Worm (Caenorhabditis elegans) whole organism, L4 larva: ENCODE data around the gene srlf-34.

Experiments used
- F10B5.3 ChIP-seq: sonication (generic microtip); optimal IDR thresholded peaks from 2 replicates; lab custom pipeline; 2016; ENCODE audit warnings: mild to moderate bottlenecking, missing genetic modification characterization, missing compliant biosample characterization
- F26F4.8 ChIP-seq: fragments of 200-800 bp; sonication (Bioruptor generic); conservative IDR thresholded peaks from 2 replicates; pipeline ENCODE4 v1.3.6; 2022; ENCODE audit warnings: missing genetic modification characterization, missing compliant biosample characterization
- F37D6.2 ChIP-seq: sonication (generic microtip); optimal IDR thresholded peaks from 2 replicates; lab custom pipeline; 2016; ENCODE audit warnings: mild to moderate bottlenecking, missing genetic modification characterization, missing compliant biosample characterization
- R02D3.7 ChIP-seq: fragments of 150-350 bp; sonication (generic microtip); optimal IDR thresholded peaks from 3 replicates; lab custom pipeline; 2014; ENCODE audit warnings: missing biosample characterization, missing genetic modification characterization
- Y105C5A.15 ChIP-seq: fragments of 200-800 bp; sonication (Bioruptor generic); IDR thresholded peaks from 2 replicates; pipeline ENCODE4 v1.3.6; 2022; ENCODE audit warnings: missing genetic modification characterization, missing compliant biosample characterization
- aha-1 ChIP-seq: fragments of 150-350 bp; peaks from one replicate; lab custom pipeline; 2014; ENCODE audit warnings: missing biosample characterization, missing genetic modification characterization
- ama-1 ChIP-seq: fragments of 150-350 bp; optimal IDR thresholded peaks from 2 replicates; lab custom pipeline; 2014; ENCODE audit warnings: inconsistent platforms, mixed read lengths
- arid-1 ChIP-seq: fragments of 200-800 bp; sonication (Bioruptor generic); conservative IDR thresholded peaks from 2 replicates; pipeline ENCODE4 v1.3.6; 2022; ENCODE audit warnings: missing genetic modification reagents, missing genetic modification characterization, missing compliant biosample characterization
- ceh-20 ChIP-seq: fragments of 200-800 bp; sonication (Bioruptor generic); IDR thresholded peaks from 2 replicates; pipeline ENCODE4 v1.3.6; 2022; ENCODE audit warnings: missing genetic modification reagents, missing genetic modification characterization, missing compliant biosample characterization
- ceh-32 ChIP-seq: sonication (generic microtip); optimal IDR thresholded peaks from 2 replicates; lab custom pipeline; 2016; ENCODE audit warnings: mild to moderate bottlenecking, missing genetic modification characterization, missing compliant biosample characterization; ENCODE audit not compliant: poor library complexity
- ceh-62 ChIP-seq: sonication (generic microtip); optimal IDR thresholded peaks from 2 replicates; lab custom pipeline; 2017; ENCODE audit warnings: missing biosample characterization, missing genetic modification characterization
- daf-19 ChIP-seq: fragments of 200-800 bp; sonication (Bioruptor generic); conservative IDR thresholded peaks from 2 replicates; pipeline ENCODE4 v1.3.6; 2022; ENCODE audit warnings: missing genetic modification characterization, missing compliant biosample characterization
- daf-8 ChIP-seq: fragments of 200-800 bp; sonication (Bioruptor generic); IDR thresholded peaks from 2 replicates; pipeline ENCODE4 v1.3.6; 2022; ENCODE audit warnings: missing genetic modification characterization, missing compliant biosample characterization
- dmd-6 ChIP-seq: fragments of 200-800 bp; sonication (Bioruptor generic); IDR thresholded peaks from 2 replicates; pipeline ENCODE4 v1.3.6; 2022; ENCODE audit warnings: missing genetic modification reagents, missing genetic modification characterization, missing compliant biosample characterization
- dmd-8 ChIP-seq: fragments of 200-800 bp; sonication (Bioruptor generic); IDR thresholded peaks from 2 replicates; pipeline ENCODE4 v1.3.6; 2022; ENCODE audit warnings: missing genetic modification characterization, missing compliant biosample characterization
- dmd-9 ChIP-seq: fragments of 200-800 bp; sonication (Bioruptor generic); IDR thresholded peaks from 2 replicates; pipeline ENCODE4 v1.3.6; 2022; ENCODE audit warnings: missing genetic modification reagents, missing genetic modification characterization, missing compliant biosample characterization
- dpl-1 ChIP-seq: fragments of 150-350 bp; optimal IDR thresholded peaks from 2 replicates; lab custom pipeline; 2014; ENCODE audit warnings: missing biosample characterization, missing genetic modification reagents, missing genetic modification characterization
- fos-1 ChIP-seq: fragments of 150-350 bp; optimal IDR thresholded peaks from 2 replicates; lab custom pipeline; 2014; ENCODE audit warnings: missing biosample characterization, missing genetic modification characterization
- gei-8 ChIP-seq: fragments of 200-800 bp; sonication (Bioruptor generic); optimal IDR thresholded peaks from 2 replicates; lab custom pipeline; 2018; ENCODE audit warnings: mild to moderate bottlenecking, missing genetic modification characterization, missing compliant biosample characterization
- hlh-11 ChIP-seq: fragments of 200-800 bp; sonication (Bioruptor generic); optimal IDR thresholded peaks from 2 replicates; lab custom pipeline; 2018; ENCODE audit warnings: mild to moderate bottlenecking, missing genetic modification characterization, missing compliant biosample characterization
- hlh-30 ChIP-seq: sonication (generic microtip); optimal IDR thresholded peaks from 2 replicates; lab custom pipeline; 2017; ENCODE audit warnings: antibody characterized with exemption, mild to moderate bottlenecking, missing genetic modification characterization, missing compliant biosample characterization; ENCODE audit not compliant: insufficient read depth
- lin-1 ChIP-seq: fragments of 200-800 bp; sonication (Bioruptor generic); IDR thresholded peaks from 2 replicates; pipeline ENCODE4 v1.3.6; 2022; ENCODE audit warnings: missing genetic modification reagents, missing genetic modification characterization, missing compliant biosample characterization
- lin-13 ChIP-seq: fragments of 150-350 bp; optimal IDR thresholded peaks from 2 replicates; lab custom pipeline; 2014; ENCODE audit warnings: missing biosample characterization, missing genetic modification reagents, missing genetic modification characterization
- lin-15B ChIP-seq: fragments of 150-350 bp; sonication (generic microtip); optimal IDR thresholded peaks from 3 replicates; lab custom pipeline; 2014; ENCODE audit warnings: missing biosample characterization, missing genetic modification characterization
- lin-39 ChIP-seq: fragments of 150-350 bp; optimal IDR thresholded peaks from 2 replicates; lab custom pipeline; 2014; ENCODE audit warnings: missing biosample characterization, missing genetic modification reagents, missing genetic modification characterization
- lir-3 ChIP-seq: sonication (generic microtip); optimal IDR thresholded peaks from 2 replicates; lab custom pipeline; 2016; ENCODE audit warnings: mild to moderate bottlenecking, missing genetic modification characterization, missing compliant biosample characterization
- lsy-2 ChIP-seq, 2 experiments: fragments of 150-350 bp in 1 of 2; sonication (generic microtip) in 1 of 2; optimal IDR thresholded peaks; 2 replicates each; lab custom pipeline; 2014 to 2017; ENCODE audit warnings: missing biosample characterization in 2 of 2, missing genetic modification characterization in 2 of 2
- madf-9 ChIP-seq: fragments of 200-800 bp; sonication (Bioruptor generic); conservative IDR thresholded peaks from 2 replicates; pipeline ENCODE4 v1.3.6; 2022; ENCODE audit warnings: missing genetic modification reagents, missing genetic modification characterization, missing compliant biosample characterization
- mep-1 ChIP-seq: fragments of 150-350 bp; sonication (generic microtip); optimal IDR thresholded peaks from 3 replicates; lab custom pipeline; 2014; ENCODE audit warnings: missing biosample characterization, missing genetic modification characterization
- mxl-2 ChIP-seq: fragments of 200-800 bp; sonication (Bioruptor generic); conservative IDR thresholded peaks from 2 replicates; pipeline ENCODE4 v1.3.6; 2022; ENCODE audit warnings: missing genetic modification reagents, missing genetic modification characterization, missing compliant biosample characterization
- mxl-3 ChIP-seq: fragments of 200-800 bp; sonication (Bioruptor generic); optimal IDR thresholded peaks from 2 replicates; lab custom pipeline; 2018; ENCODE audit warnings: mild to moderate bottlenecking, missing genetic modification characterization, missing compliant biosample characterization
- nhr-102 ChIP-seq: sonication (generic microtip); optimal IDR thresholded peaks from 2 replicates; lab custom pipeline; 2016; ENCODE audit warnings: mild to moderate bottlenecking, missing genetic modification characterization, moderate library complexity, missing compliant biosample characterization
- nhr-111 ChIP-seq: fragments of 200-800 bp; sonication (Bioruptor generic); optimal IDR thresholded peaks from 2 replicates; lab custom pipeline; 2018; ENCODE audit warnings: mild to moderate bottlenecking, missing genetic modification characterization, missing compliant biosample characterization
- nhr-25 ChIP-seq: sonication (generic microtip); optimal IDR thresholded peaks from 2 replicates; lab custom pipeline; 2017; ENCODE audit warnings: missing genetic modification characterization, mild to moderate bottlenecking, missing compliant biosample characterization, antibody characterized with exemption, moderate library complexity, borderline replicate concordance; ENCODE audit not compliant: insufficient read depth
- nhr-41 ChIP-seq: fragments of 200-800 bp; sonication (Bioruptor generic); IDR thresholded peaks from 2 replicates; pipeline ENCODE4 v1.3.6; 2022; ENCODE audit warnings: missing genetic modification reagents, missing genetic modification characterization, missing compliant biosample characterization
- pqm-1 ChIP-seq: sonication (generic microtip); optimal IDR thresholded peaks from 2 replicates; lab custom pipeline; 2017; ENCODE audit warnings: missing biosample characterization, missing genetic modification characterization
- sdz-12 ChIP-seq: fragments of 200-800 bp; sonication (Bioruptor generic); optimal IDR thresholded peaks from 2 replicates; lab custom pipeline; 2018; ENCODE audit warnings: mild to moderate bottlenecking, missing genetic modification characterization, missing compliant biosample characterization
- set-16 ChIP-seq: fragments of 200-800 bp; sonication (Bioruptor generic); IDR thresholded peaks from 2 replicates; pipeline ENCODE4 v1.3.6; 2022; ENCODE audit warnings: missing genetic modification reagents, missing genetic modification characterization, missing compliant biosample characterization
- skn-1 ChIP-seq: fragments of 150-350 bp; optimal IDR thresholded peaks from 2 replicates; lab custom pipeline; 2014; ENCODE audit warnings: missing biosample characterization, missing genetic modification characterization
- spr-1 ChIP-seq: sonication (generic microtip); optimal IDR thresholded peaks from 2 replicates; lab custom pipeline; 2016; ENCODE audit warnings: mild to moderate bottlenecking, missing genetic modification characterization, missing compliant biosample characterization
- spr-3 ChIP-seq: fragments of 200-800 bp; sonication (Bioruptor generic); optimal IDR thresholded peaks from 2 replicates; lab custom pipeline; 2018; ENCODE audit warnings: mild to moderate bottlenecking, missing genetic modification characterization, missing compliant biosample characterization
- tag-97 ChIP-seq: fragments of 200-800 bp; sonication (Bioruptor generic); IDR thresholded peaks from 2 replicates; pipeline ENCODE4 v1.3.6; 2022; ENCODE audit warnings: missing genetic modification characterization, missing compliant biosample characterization
- tra-1 ChIP-seq: fragments of 200-800 bp; sonication (Bioruptor generic); IDR thresholded peaks from 2 replicates; pipeline ENCODE4 v1.3.6; 2022; ENCODE audit warnings: missing genetic modification reagents, missing genetic modification characterization, missing compliant biosample characterization
- unc-130 ChIP-seq: sonication (generic microtip); optimal IDR thresholded peaks from 2 replicates; lab custom pipeline; 2016; ENCODE audit warnings: missing genetic modification reagents, missing genetic modification characterization, missing compliant biosample characterization
- unc-62 ChIP-seq, 3 experiments: fragments of 150-350 bp in 1 of 3; sonication (generic microtip); optimal IDR thresholded peaks in 2 of 3; peaks in 1 of 3; 1 replicate in 1 of 3; 2 replicates in 2 of 3; lab custom pipeline; 2014 to 2017; ENCODE audit warnings: missing biosample characterization in 3 of 3, missing genetic modification characterization in 3 of 3, missing genetic modification reagents in 3 of 3, missing genotype in 1 of 3
- vab-7 ChIP-seq: fragments of 200-800 bp; sonication (Bioruptor generic); IDR thresholded peaks from 2 replicates; pipeline ENCODE4 v1.3.6; 2022; ENCODE audit warnings: missing genetic modification reagents, missing genetic modification characterization, missing compliant biosample characterization
- zfp-2 ChIP-seq: sonication (generic microtip); optimal IDR thresholded peaks from 2 replicates; lab custom pipeline; 2016; ENCODE audit warnings: mild to moderate bottlenecking, missing genetic modification characterization, missing compliant biosample characterization
- zip-11 ChIP-seq: fragments of 200-800 bp; sonication (Bioruptor generic); IDR thresholded peaks from 2 replicates; pipeline ENCODE4 v1.3.6; 2022; ENCODE audit warnings: missing genetic modification characterization, missing compliant biosample characterization

The srlf-34 gene

ce11 chrII:10317007-10317406 is 4.9 kb downstream of the srlf-34 start, which contains the start of gene M02G9.4:
Gene M02G9.4 (plus strand): TSS chrII:10317307.
- no peak for TF ChIP-seq tag-97
- no peak for TF ChIP-seq hlh-30
- TF ChIP-seq skn-1, result no peak
- no peak for TF ChIP-seq unc-130 (GFP tag; lab: Kevin White, UChicago)
- no peak for TF ChIP-seq vab-7
- TF ChIP-seq arid-1, result no peak
- no peak for TF ChIP-seq nhr-41 (GFP tag; lab: Robert Waterston, UW)
- TF ChIP-seq lir-3, result no peak
- TF ChIP-seq F10B5.3 (tag; lab: Kevin White, UChicago), result no peak
- no peak for TF ChIP-seq tra-1 (GFP tag; lab: Robert Waterston, UW)
- no peak for TF ChIP-seq fos-1
- no peak for TF ChIP-seq F37D6.2 (tag; lab: Kevin White, UChicago)
- TF ChIP-seq nhr-25 (tag; lab: Kevin White, UChicago), result no peak
- TF ChIP-seq nhr-111, result no peak
- TF ChIP-seq ama-1 (lab: Kevin White, UChicago), result no peak
- TF ChIP-seq gei-8 (GFP tag; lab: Kevin White, UChicago), result no peak
- TF ChIP-seq R02D3.7, result no peak
- no peak for TF ChIP-seq mep-1 (tag; lab: Kevin White, UChicago)
- TF ChIP-seq mxl-2 (GFP tag; lab: Robert Waterston, UW), result no peak
- no peak for TF ChIP-seq lin-1 (GFP tag; lab: Robert Waterston, UW)

- no peak for TF ChIP-seq daf-8
- TF ChIP-seq unc-62 (GFP tag; optimal IDR thresholded peaks at IDR 0.05 in 1 of 2; lab: Kevin White, UChicago), result peak in 1 of 2 experiments; percentile 93
- no peak for TF ChIP-seq unc-62 (tag; optimal IDR thresholded peaks at IDR 0.05; lab: Kevin White, UChicago)
Measured at ce11 chrII:10321410-10321809, 9.3 kb downstream of the srlf-34 start, which contains the start of gene idpp-4. Gene idpp-4 (plus strand): TSS chrII:10321460.

- no peak for TF ChIP-seq lsy-2 (tag; optimal IDR thresholded peaks at IDR 0.05; lab: Kevin White, UChicago)
- TF ChIP-seq zfp-2 (tag; lab: Kevin White, UChicago), result no peak
- peak; percentile 91 for TF ChIP-seq aha-1 (tag; lab: Kevin White, UChicago)
- no peak for TF ChIP-seq lin-39 (tag; lab: Kevin White, UChicago)
- no peak for TF ChIP-seq ceh-20 (GFP tag; lab: Robert Waterston, UW)
- no peak for TF ChIP-seq lin-15B (tag; lab: Kevin White, UChicago)
- no peak for TF ChIP-seq ceh-62 (tag; lab: Kevin White, UChicago)
- no peak for TF ChIP-seq hlh-11 (tag; lab: Kevin White, UChicago)
- no peak for TF ChIP-seq pqm-1 (tag; lab: Kevin White, UChicago)
- TF ChIP-seq spr-1, result no peak
- 0 out of 2 replicates have a peak, but pooled peaks have one; percentile 5 for TF ChIP-seq F26F4.8
- TF ChIP-seq nhr-102 (tag; lab: Kevin White, UChicago), result no peak
- no peak for TF ChIP-seq Y105C5A.15
- 0 out of 2 replicates have a peak, but pooled peaks have one; percentile 6 for TF ChIP-seq madf-9 (GFP tag; lab: Robert Waterston, UW)
- no peak for TF ChIP-seq daf-19 (GFP tag; lab: Robert Waterston, UW)
- no peak for TF ChIP-seq vab-7
- TF ChIP-seq dmd-8 (GFP tag; lab: Robert Waterston, UW), result 0 out of 2 replicates have a peak, but pooled peaks have one; percentile 34
- TF ChIP-seq lin-13 (GFP tag; lab: Kevin White, UChicago), result no peak
- TF ChIP-seq zip-11 (GFP tag; lab: Robert Waterston, UW), result no peak
- TF ChIP-seq ceh-32 (tag; lab: Kevin White, UChicago), result no peak
- TF ChIP-seq sdz-12 (GFP tag; lab: Kevin White, UChicago), result no peak
- TF ChIP-seq ama-1 (lab: Kevin White, UChicago), result no peak
- TF ChIP-seq hlh-30, result no peak
- TF ChIP-seq gei-8 (GFP tag; lab: Kevin White, UChicago), result no peak
- no peak for TF ChIP-seq fos-1
- no peak for TF ChIP-seq dmd-9 (GFP tag; lab: Robert Waterston, UW)
- peak; percentile 86 for TF ChIP-seq set-16 (GFP tag; lab: Robert Waterston, UW)
- peak; percentile 3 for TF ChIP-seq spr-3 (GFP tag; lab: Kevin White, UChicago)
- TF ChIP-seq dmd-6, result no peak
- no peak for TF ChIP-seq mxl-3 (GFP tag; lab: Kevin White, UChicago)
- TF ChIP-seq dpl-1 (GFP tag; lab: Kevin White, UChicago), result no peak
Measured at ce11 chrII:10325615-10326232, 13.6 kb downstream of the srlf-34 start, which contains the start of gene appg-1. Gene appg-1 (plus strand): TSS chrII:10326041.
